Worm (Caenorhabditis elegans) whole organism, L1 larva: ENCODE measurements around the gene cchl-1.
A peak's percentile ranks its signal among the peaks of the same experiment; 100 is the strongest.

Experiments used
- blmp-1 ChIP-seq: fragments of 150-350 bp; optimal IDR thresholded peaks from 2 replicates; lab custom pipeline; 2014; ENCODE audit warnings: missing biosample characterization, missing genetic modification characterization
- ceh-82 ChIP-seq, 3 experiments: fragments of 150-350 bp in 1 of 3; sonication (generic microtip) in 2 of 3; optimal IDR thresholded peaks; 2 replicates each; lab custom pipeline; 2014 to 2017; ENCODE audit warnings: missing biosample characterization in 3 of 3, missing genetic modification characterization in 3 of 3
- ces-1 ChIP-seq: fragments of 150-350 bp; optimal IDR thresholded peaks from 2 replicates; lab custom pipeline; 2014; ENCODE audit warnings: missing biosample characterization, missing genetic modification reagents, missing genetic modification characterization
- fkh-10 ChIP-seq: sonication (generic microtip); optimal IDR thresholded peaks from 2 replicates; lab custom pipeline; 2017; ENCODE audit warnings: missing biosample characterization, missing genetic modification reagents, missing genetic modification characterization
- fos-1 ChIP-seq: fragments of 150-350 bp; optimal IDR thresholded peaks from 2 replicates; lab custom pipeline; 2014; ENCODE audit warnings: missing biosample characterization, missing genetic modification characterization
- nhr-11 ChIP-seq: fragments of 150-350 bp; optimal IDR thresholded peaks from 2 replicates; lab custom pipeline; 2014; ENCODE audit warnings: missing biosample characterization, missing genetic modification characterization
- sup-37 ChIP-seq: fragments of 200-800 bp; sonication (Bioruptor generic); optimal IDR thresholded peaks from 2 replicates; lab custom pipeline; 2018; ENCODE audit warnings: mild to moderate bottlenecking, missing genetic modification characterization, missing compliant biosample characterization
- unc-130 ChIP-seq: fragments of 150-350 bp; optimal IDR thresholded peaks from 2 replicates; lab custom pipeline; 2017; ENCODE audit warnings: missing biosample characterization, missing genetic modification characterization, inconsistent platforms
- unc-62 ChIP-seq: fragments of 150-350 bp; optimal IDR thresholded peaks from 2 replicates; lab custom pipeline; 2014; ENCODE audit warnings: missing biosample characterization, missing genetic modification reagents, missing genetic modification characterization
- ztf-11 ChIP-seq, 2 experiments: sonication (generic microtip); optimal IDR thresholded peaks; 2 replicates each; lab custom pipeline; 2016 to 2017; ENCODE audit warnings: missing genetic modification characterization in 2 of 2, missing biosample characterization in 1 of 2, missing compliant biosample characterization in 1 of 2

- TF ChIP-seq nhr-11: no peak
- TF ChIP-seq fkh-10: no peak
- TF ChIP-seq sup-37 (GFP tag; lab: Kevin White, UChicago): no peak
- TF ChIP-seq unc-62 (GFP tag; lab: Kevin White, UChicago): no peak
- no peak for TF ChIP-seq ceh-82 (tag; optimal IDR thresholded peaks at IDR 0.05; lab: Kevin White, UChicago)
- TF ChIP-seq ztf-11 (tag; optimal IDR thresholded peaks at IDR 0.05; lab: Kevin White, UChicago): no peak
- TF ChIP-seq fos-1 (tag; lab: Kevin White, UChicago): no peak
- no peak for TF ChIP-seq ces-1 (GFP tag; lab: Kevin White, UChicago)
- no peak for TF ChIP-seq unc-130
- peak; percentile 95 for TF ChIP-seq blmp-1
Observed at ce11 chrII:11246506-11246905, 10.3 kb upstream of the cchl-1 start.
